Worm (Caenorhabditis elegans): ENCODE results near the gene fbxb-21.

DNA sequence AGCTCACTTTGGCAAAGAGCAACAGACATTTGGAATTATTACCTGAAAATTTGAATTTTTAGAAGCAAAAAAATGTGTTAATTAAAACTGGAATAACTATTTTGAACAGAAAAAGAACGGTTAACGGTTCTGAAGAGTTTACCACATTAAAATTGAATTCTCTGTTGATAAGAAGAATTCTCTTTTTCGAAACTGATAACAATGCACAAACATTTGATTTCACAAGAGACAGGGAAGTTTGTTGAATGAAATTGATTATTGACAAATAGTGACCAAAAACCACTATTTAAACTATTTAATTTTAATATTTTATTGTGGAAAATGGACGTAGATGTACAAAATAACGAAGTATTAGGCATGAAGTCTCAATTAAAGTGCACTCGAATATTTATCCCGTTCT lies 41.1 kb downstream of the fbxb-21 start:
- TF ChIP-seq nhr-237 (tag; optimal IDR thresholded peaks at IDR 0.05) (no peak), snpc-4 (tag; optimal IDR thresholded peaks at IDR 0.05) (no peak), mep-1 (tag; optimal IDR thresholded peaks at IDR 0.05) (no peak), nhr-28 (tag; optimal IDR thresholded peaks at IDR 0.05) (no peak), unc-62 (GFP tag; optimal IDR thresholded peaks at IDR 0.05) (no peak), ztf-11 (tag; optimal IDR thresholded peaks at IDR 0.05) (no peak), blmp-1 (tag; optimal IDR thresholded peaks at IDR 0.05) (no peak), mab-5 (tag; optimal IDR thresholded peaks at IDR 0.05) (no peak), ces-1 (GFP tag; optimal IDR thresholded peaks at IDR 0.05) (no peak), nhr-12 (tag; optimal IDR thresholded peaks at IDR 0.05) (no peak), unc-39 (tag; optimal IDR thresholded peaks at IDR 0.05) (no peak), unc-120 (tag; optimal IDR thresholded peaks at IDR 0.05; ENCODE audit: poor library complexity, severe bottlenecking) (no peak)
